Fruit fly (Drosophila melanogaster) whole organism, embryonic: ENCODE measurements around the gene alphaTub84B.

Experiments
- ATbp ChIP-seq: fragments of 200-800 bp; sonication (Bioruptor generic); optimal IDR thresholded peaks from 2 replicates; lab custom pipeline; 2017; ENCODE audit warnings: missing biosample characterization, mild to moderate bottlenecking, missing genetic modification characterization, missing genetic modification reagents
- Atf-2 ChIP-seq: fragments of 200-800 bp; sonication (Bioruptor generic); optimal IDR thresholded peaks from 2 replicates; lab custom pipeline; 2016; ENCODE audit warnings: missing biosample characterization, missing genetic modification characterization
- Atf6 ChIP-seq: fragments of 200-800 bp; sonication (Bioruptor generic); IDR thresholded peaks from 2 replicates; pipeline ENCODE4 v1.3.6; 2022; ENCODE audit warnings: missing biosample characterization, missing genetic modification characterization
- Blimp-1 ChIP-seq: fragments of 200-800 bp; sonication (Bioruptor generic); optimal IDR thresholded peaks from 3 replicates; lab custom pipeline; 2018; ENCODE audit warnings: missing biosample characterization, missing genetic modification characterization, mild to moderate bottlenecking, moderate library complexity, missing genetic modification reagents
- CG17912 ChIP-seq: fragments of 200-800 bp; sonication (Bioruptor generic); optimal IDR thresholded peaks from 2 replicates; lab custom pipeline; 2018; ENCODE audit warnings: missing biosample characterization, mild to moderate bottlenecking, missing genetic modification characterization
- CG18262 ChIP-seq: fragments of 200-800 bp; optimal IDR thresholded peaks from 3 replicates; lab custom pipeline; 2019; ENCODE audit warnings: missing biosample characterization, mild to moderate bottlenecking, missing genetic modification characterization, moderate library complexity
- CG3163 ChIP-seq: fragments of 200-800 bp; sonication (Bioruptor generic); optimal IDR thresholded peaks from 3 replicates; lab custom pipeline; 2016; ENCODE audit warnings: missing biosample characterization, missing genetic modification characterization
- CG32772 ChIP-seq: fragments of 200-800 bp; sonication (Bioruptor generic); IDR thresholded peaks from 2 replicates; pipeline ENCODE4 v1.3.6; 2022; ENCODE audit warnings: missing biosample characterization, missing genetic modification characterization
- CG4360 ChIP-seq: fragments of 200-800 bp; sonication (Bioruptor generic); IDR thresholded peaks from 2 replicates; pipeline ENCODE4 v1.3.6; 2022; ENCODE audit warnings: missing biosample characterization, missing genetic modification characterization
- CG7271 ChIP-seq: fragments of 200-800 bp; sonication (Bioruptor generic); optimal IDR thresholded peaks from 2 replicates; lab custom pipeline; 2018; ENCODE audit warnings: missing biosample characterization, mild to moderate bottlenecking, missing genetic modification characterization, moderate library complexity
- CG8281 ChIP-seq: fragments of 200-800 bp; sonication (Bioruptor generic); optimal IDR thresholded peaks from 2 replicates; lab custom pipeline; 2018; ENCODE audit warnings: missing biosample characterization, mild to moderate bottlenecking, missing genetic modification characterization, moderate library complexity
- CG9797 ChIP-seq: fragments of 200-800 bp; sonication (Bioruptor generic); optimal IDR thresholded peaks from 3 replicates; lab custom pipeline; 2018; ENCODE audit warnings: missing biosample characterization, mild to moderate bottlenecking, missing genetic modification characterization
- CTCF ChIP-seq: fragments of 200-800 bp; sonication (Bioruptor generic); optimal IDR thresholded peaks from 2 replicates; lab custom pipeline; 2017; ENCODE audit warnings: missing biosample characterization, mild to moderate bottlenecking, missing genetic modification characterization, moderate library complexity
- Dll ChIP-seq: fragments of 200-800 bp; sonication (Bioruptor generic); IDR thresholded peaks from 4 replicates; pipeline ENCODE4 v1.3.6; 2022; ENCODE audit warnings: missing biosample characterization, missing genetic modification characterization; ENCODE audit not compliant: partially characterized antibody
- H2.0 ChIP-seq: fragments of 200-800 bp; sonication (Bioruptor generic); IDR thresholded peaks from 2 replicates; pipeline ENCODE4 v1.3.6; 2022; ENCODE audit warnings: missing biosample characterization, missing genetic modification characterization
- HmgD ChIP-seq: fragments of 200-800 bp; sonication (Bioruptor generic); optimal IDR thresholded peaks from 3 replicates; lab custom pipeline; 2016; ENCODE audit warnings: missing biosample characterization, missing genetic modification characterization
- HmgZ ChIP-seq: fragments of 200-800 bp; sonication (Bioruptor generic); optimal IDR thresholded peaks from 2 replicates; lab custom pipeline; 2018; ENCODE audit warnings: missing biosample characterization, mild to moderate bottlenecking, missing genetic modification characterization
- Kr ChIP-seq: fragments of 200-800 bp; sonication (Bioruptor generic); optimal IDR thresholded peaks from 2 replicates; lab custom pipeline; 2017; ENCODE audit warnings: missing biosample characterization, mild to moderate bottlenecking, missing genetic modification characterization
- MTF-1 ChIP-seq: fragments of 200-800 bp; sonication (Bioruptor generic); optimal IDR thresholded peaks from 2 replicates; lab custom pipeline; 2018; ENCODE audit warnings: missing biosample characterization, mild to moderate bottlenecking, missing genetic modification characterization, borderline replicate concordance
- Mad ChIP-seq: fragments of 200-800 bp; sonication (Bioruptor generic); optimal IDR thresholded peaks from 2 replicates; lab custom pipeline; 2016; ENCODE audit warnings: missing biosample characterization, missing genetic modification characterization
- Mes4 ChIP-seq: fragments of 200-800 bp; sonication (Bioruptor generic); optimal IDR thresholded peaks from 2 replicates; lab custom pipeline; 2016; ENCODE audit warnings: missing biosample characterization, missing genetic modification characterization
- PHDP ChIP-seq: fragments of 200-800 bp; sonication (Bioruptor generic); optimal IDR thresholded peaks from 3 replicates; lab custom pipeline; 2018; ENCODE audit warnings: missing biosample characterization, mild to moderate bottlenecking, missing genetic modification characterization, moderate library complexity
- Ravus ChIP-seq: fragments of 200-800 bp; sonication (Bioruptor generic); IDR thresholded peaks from 2 replicates; pipeline ENCODE4 v1.3.6; 2022; ENCODE audit warnings: missing biosample characterization, missing genetic modification characterization
- Ssrp ChIP-seq: fragments of 200-800 bp; sonication (Bioruptor generic); optimal IDR thresholded peaks from 2 replicates; lab custom pipeline; 2018; ENCODE audit warnings: missing biosample characterization, mild to moderate bottlenecking, missing genetic modification characterization, moderate library complexity
- ap ChIP-seq: fragments of 200-800 bp; sonication (Bioruptor generic); IDR thresholded peaks from 2 replicates; pipeline ENCODE4 v1.3.6; 2022; ENCODE audit warnings: missing biosample characterization, missing genetic modification characterization
- bigmax ChIP-seq: fragments of 200-800 bp; sonication (Bioruptor generic); optimal IDR thresholded peaks from 2 replicates; lab custom pipeline; 2018; ENCODE audit warnings: missing biosample characterization, mild to moderate bottlenecking, missing genetic modification characterization
- btn ChIP-seq: fragments of 200-800 bp; sonication (Bioruptor generic); optimal IDR thresholded peaks from 2 replicates; lab custom pipeline; 2016; ENCODE audit warnings: missing biosample characterization, missing genetic modification characterization
- cad ChIP-seq: fragments of >200 bp; optimal IDR thresholded peaks from 2 replicates; lab custom pipeline; 2017; ENCODE audit warnings: missing biosample characterization, missing genetic modification characterization
- cas ChIP-seq: fragments of 200-800 bp; sonication (Bioruptor generic); IDR thresholded peaks from 2 replicates; pipeline ENCODE4 v1.3.6; 2022; ENCODE audit warnings: missing biosample characterization, missing genetic modification characterization
- cato ChIP-seq: fragments of 200-800 bp; sonication (Bioruptor generic); optimal IDR thresholded peaks from 2 replicates; lab custom pipeline; 2016; ENCODE audit warnings: missing biosample characterization, missing genetic modification characterization, borderline replicate concordance
- chif ChIP-seq, 2 experiments: fragments of 200-800 bp; sonication (Bioruptor generic); optimal IDR thresholded peaks; 3 replicates each; lab custom pipeline; 2016; ENCODE audit warnings: missing biosample characterization in 2 of 2, missing genetic modification characterization in 2 of 2
- chm ChIP-seq: fragments of 200-800 bp; sonication (Bioruptor generic); IDR thresholded peaks from 2 replicates; pipeline ENCODE4 v1.3.6; 2022; ENCODE audit warnings: missing biosample characterization, missing genetic modification characterization
- ci ChIP-seq: fragments of 200-800 bp; sonication (Bioruptor generic); IDR thresholded peaks from 3 replicates; pipeline ENCODE4 v1.3.6; 2022; ENCODE audit warnings: missing biosample characterization, missing genetic modification characterization
- exex ChIP-seq: fragments of 200-800 bp; sonication (Bioruptor generic); optimal IDR thresholded peaks from 4 replicates; lab custom pipeline; 2018; ENCODE audit warnings: missing biosample characterization, mild to moderate bottlenecking, missing genetic modification characterization, moderate library complexity
- eyg ChIP-seq: fragments of 200-800 bp; sonication (Bioruptor generic); optimal IDR thresholded peaks from 3 replicates; lab custom pipeline; 2016; ENCODE audit warnings: missing biosample characterization, missing genetic modification characterization
- gcm ChIP-seq: fragments of 200-800 bp; sonication (Bioruptor generic); optimal IDR thresholded peaks from 2 replicates; lab custom pipeline; 2019; ENCODE audit warnings: missing biosample characterization, mild to moderate bottlenecking, missing genetic modification characterization, moderate library complexity
- ham ChIP-seq: fragments of 200-800 bp; sonication (Bioruptor generic); IDR thresholded peaks from 2 replicates; pipeline ENCODE4 v1.3.6; 2022; ENCODE audit warnings: missing biosample characterization, missing genetic modification characterization
- hb ChIP-seq: fragments of 200-800 bp; sonication (Bioruptor generic); IDR thresholded peaks from 3 replicates; pipeline ENCODE4 v1.3.6; 2022; ENCODE audit warnings: missing biosample characterization, missing genetic modification characterization; ENCODE audit not compliant: partially characterized antibody
- her ChIP-seq: fragments of 200-800 bp; sonication (Bioruptor generic); optimal IDR thresholded peaks from 2 replicates; lab custom pipeline; 2016; ENCODE audit warnings: missing biosample characterization, missing genetic modification characterization
- insv ChIP-seq, 2 experiments: fragments of 200-800 bp; sonication (Bioruptor generic); optimal IDR thresholded peaks; 3 replicates each; lab custom pipeline; 2016 to 2018; ENCODE audit warnings: missing biosample characterization in 2 of 2, missing genetic modification characterization in 2 of 2
- ken ChIP-seq: fragments of 200-800 bp; sonication (Bioruptor generic); IDR thresholded peaks from 3 replicates; pipeline ENCODE4 v1.3.6; 2022; ENCODE audit warnings: missing biosample characterization, missing genetic modification characterization
- knrl ChIP-seq: fragments of 200-800 bp; sonication (Bioruptor generic); IDR thresholded peaks from 3 replicates; pipeline ENCODE4 v1.3.6; 2022; ENCODE audit warnings: missing biosample characterization, missing genetic modification characterization; ENCODE audit not compliant: partially characterized antibody
- odd ChIP-seq: fragments of 200-800 bp; sonication (Bioruptor generic); optimal IDR thresholded peaks from 2 replicates; lab custom pipeline; 2017; ENCODE audit warnings: missing biosample characterization, mild to moderate bottlenecking, missing genetic modification characterization
- onecut ChIP-seq: fragments of 200-800 bp; sonication (Bioruptor generic); IDR thresholded peaks from 2 replicates; pipeline ENCODE4 v1.3.6; 2022; ENCODE audit warnings: missing biosample characterization, missing genetic modification characterization
- otp ChIP-seq: fragments of 200-800 bp; sonication (Bioruptor generic); IDR thresholded peaks from 3 replicates; pipeline ENCODE4, ENCODE4 v1.3.6; 2022; ENCODE audit warnings: missing biosample characterization, missing genetic modification characterization
- psq ChIP-seq: fragments of 200-800 bp; sonication (Bioruptor generic); optimal IDR thresholded peaks from 2 replicates; lab custom pipeline; 2017; ENCODE audit warnings: missing biosample characterization, missing genetic modification characterization
- pzg ChIP-seq: fragments of 200-800 bp; sonication (Bioruptor generic); optimal IDR thresholded peaks from 3 replicates; lab custom pipeline; 2018; ENCODE audit warnings: missing biosample characterization, mild to moderate bottlenecking, missing genetic modification characterization, moderate library complexity
- row ChIP-seq: fragments of 200-800 bp; sonication (Bioruptor generic); IDR thresholded peaks from 3 replicates; pipeline ENCODE4 v1.3.6; 2022; ENCODE audit warnings: missing biosample characterization, missing genetic modification characterization
- z ChIP-seq: fragments of 200-800 bp; sonication (Bioruptor generic); IDR thresholded peaks from 3 replicates; pipeline ENCODE4 v1.3.6; 2022; ENCODE audit warnings: missing biosample characterization, missing genetic modification characterization

The alphaTub84B gene

dm6 chr3R:7086377-7087200 lies at the start of gene alphaTub84B (continued):
- 0 out of 3 replicates have a peak, but pooled peaks have one; percentile 41 for TF ChIP-seq hb (GFP tag; lab: Robert Waterston, UW)
- TF ChIP-seq ci: peak; percentile 89
- no peak for TF ChIP-seq Kr (GFP tag; lab: Kevin White, UChicago)
- peak; percentile 35; the same call in 1 of the 3 replicates for TF ChIP-seq knrl (GFP tag; lab: Robert Waterston, UW)
- peak; percentile 80 for TF ChIP-seq eyg (GFP tag; lab: Kevin White, UChicago)
- TF ChIP-seq row (GFP tag; lab: Robert Waterston, UW): peak; percentile 28; the same call in 2 of the 3 replicates
- TF ChIP-seq HmgZ: peak; percentile 71
- no peak for TF ChIP-seq Ravus (GFP tag; lab: Robert Waterston, UW)
- TF ChIP-seq btn: peak; percentile 67
- peak; percentile 58 for TF ChIP-seq PHDP
- peak; percentile 66 for TF ChIP-seq Mad (GFP tag; lab: Kevin White, UChicago)
- peak; percentile 11 for TF ChIP-seq ATbp (GFP tag; lab: Kevin White, UChicago)
- TF ChIP-seq Atf-2 (GFP tag; lab: Kevin White, UChicago): peak; percentile 75
- TF ChIP-seq otp (GFP tag; lab: Robert Waterston, UW): peak; percentile 75; the same call in 2 of the 3 replicates
- no peak for TF ChIP-seq ap (GFP tag; lab: Robert Waterston, UW)
- TF ChIP-seq cad (GFP tag; lab: Kevin White, UChicago): no peak
- TF ChIP-seq CG8281 (tag; lab: Kevin White, UChicago): no peak
- TF ChIP-seq onecut (GFP tag; lab: Robert Waterston, UW): peak; percentile 99
- peak; percentile 75 for TF ChIP-seq odd (GFP tag; lab: Kevin White, UChicago)
- peak; percentile 43 for TF ChIP-seq CTCF (GFP tag; lab: Kevin White, UChicago)
- peak; percentile 52 for TF ChIP-seq gcm (GFP tag; lab: Kevin White, UChicago)
- peak; percentile 30 for TF ChIP-seq psq (GFP tag; lab: Kevin White, UChicago)
- peak; percentile 63 for TF ChIP-seq cas (GFP tag; lab: Robert Waterston, UW)
- peak; percentile 70; the same call in 2 of the 3 replicates for TF ChIP-seq ken (GFP tag; lab: Robert Waterston, UW)
- TF ChIP-seq Dll (GFP tag; lab: Robert Waterston, UW): no peak
- peak; percentile 72 for TF ChIP-seq HmgD
- peak; percentile 96 for TF ChIP-seq chm (GFP tag; lab: Robert Waterston, UW)
- TF ChIP-seq z (GFP tag; lab: Robert Waterston, UW): no peak
- peak; percentile 42; the same call in 1 of the 2 replicates for TF ChIP-seq CG4360 (GFP tag; lab: Robert Waterston, UW)
- peak; percentile 55 for TF ChIP-seq Mes4
- TF ChIP-seq cato (GFP tag; lab: Kevin White, UChicago): no peak
- peak; percentile 84 for TF ChIP-seq CG17912
- TF ChIP-seq her: peak; percentile 87
- 0 out of 2 replicates have a peak, but pooled peaks have one; percentile 23 for TF ChIP-seq H2.0 (GFP tag; lab: Robert Waterston, UW)
- TF ChIP-seq Blimp-1 (GFP tag; lab: Kevin White, UChicago): peak; percentile 48
- peak; percentile 72 for TF ChIP-seq CG3163
- TF ChIP-seq CG7271 (tag; lab: Kevin White, UChicago): peak; percentile 35
- no peak for TF ChIP-seq ham (GFP tag; lab: Robert Waterston, UW)
- peak; percentile 64 for TF ChIP-seq bigmax (GFP tag; lab: Kevin White, UChicago)
- peak; percentile 34 to 41 for TF ChIP-seq chif (GFP tag; optimal IDR thresholded peaks at IDR 0.05; lab: Kevin White, UChicago)
- TF ChIP-seq pzg (GFP tag; lab: Kevin White, UChicago): peak; percentile 98
- TF ChIP-seq CG9797 (GFP tag; lab: Kevin White, UChicago): peak; percentile 96
- peak; percentile 77 for TF ChIP-seq MTF-1 (GFP tag; lab: Kevin White, UChicago)
- peak; percentile 51; the same call in 1 of the 2 replicates for TF ChIP-seq CG32772 (GFP tag; lab: Robert Waterston, UW)
- TF ChIP-seq insv (GFP tag; optimal IDR thresholded peaks at IDR 0.05; lab: Kevin White, UChicago): peak in 1 of 2 experiments; percentile 44
- no peak for TF ChIP-seq exex (tag; lab: Kevin White, UChicago)
- peak; percentile 33 for TF ChIP-seq CG18262 (tag; lab: Kevin White, UChicago)
- TF ChIP-seq Ssrp (tag; lab: Kevin White, UChicago): peak; percentile 24
- peak; percentile 63 for TF ChIP-seq Atf6 (GFP tag; lab: Robert Waterston, UW)
